Worm (Caenorhabditis elegans) whole organism, L2 larva: Measurements from ENCODE around the gene bath-5.

Experiments
- C34F6.9 ChIP-seq: fragments of 150-350 bp; optimal IDR thresholded peaks from 2 replicates; lab custom pipeline; 2014; ENCODE audit warnings: missing biosample characterization, missing genetic modification characterization
- blmp-1 ChIP-seq: sonication (generic microtip); optimal IDR thresholded peaks from 2 replicates; lab custom pipeline; 2017; ENCODE audit warnings: missing genetic modification characterization, mild to moderate bottlenecking, missing compliant biosample characterization, antibody characterized with exemption, moderate library complexity; ENCODE audit not compliant: insufficient read depth
- ceh-16 ChIP-seq: fragments of 150-350 bp; optimal IDR thresholded peaks from 2 replicates; lab custom pipeline; 2014; ENCODE audit warnings: missing biosample characterization, missing genetic modification characterization
- ceh-82 ChIP-seq: fragments of 150-350 bp; optimal IDR thresholded peaks from 2 replicates; lab custom pipeline; 2014; ENCODE audit warnings: missing biosample characterization, missing genetic modification characterization
- crh-2 ChIP-seq: sonication (generic microtip); optimal IDR thresholded peaks from 2 replicates; lab custom pipeline; 2017; ENCODE audit warnings: missing biosample characterization, missing genetic modification characterization
- dmd-4 ChIP-seq: sonication (generic microtip); optimal IDR thresholded peaks from 2 replicates; lab custom pipeline; 2017; ENCODE audit warnings: missing biosample characterization, missing genetic modification characterization
- egl-27 ChIP-seq: sonication (generic microtip); optimal IDR thresholded peaks from 3 replicates; lab custom pipeline; 2017; ENCODE audit warnings: missing biosample characterization, missing genetic modification reagents, missing genetic modification characterization
- gmeb-1 ChIP-seq: fragments of 150-350 bp; optimal IDR thresholded peaks from 2 replicates; lab custom pipeline; 2014; ENCODE audit warnings: missing biosample characterization, missing genetic modification characterization
- lin-11 ChIP-seq: fragments of 150-350 bp; sonication (generic microtip); optimal IDR thresholded peaks from 2 replicates; lab custom pipeline; 2014; ENCODE audit warnings: missing biosample characterization, missing genetic modification characterization, inconsistent platforms, mixed read lengths
- lin-13 ChIP-seq: fragments of 150-350 bp; optimal IDR thresholded peaks from 2 replicates; lab custom pipeline; 2014; ENCODE audit warnings: missing biosample characterization, missing genetic modification reagents, missing genetic modification characterization
- mab-5 ChIP-seq: fragments of 150-350 bp; optimal IDR thresholded peaks from 2 replicates; lab custom pipeline; 2014; ENCODE audit warnings: missing biosample characterization, missing genetic modification characterization
- mdl-1 ChIP-seq, 2 experiments: fragments of 150-350 bp in 1 of 2; sonication (generic microtip) in 1 of 2; optimal IDR thresholded peaks; 2 replicates each; lab custom pipeline; 2017; ENCODE audit warnings: missing biosample characterization in 2 of 2, missing genetic modification characterization in 2 of 2
- nhr-10 ChIP-seq: sonication (generic microtip); optimal IDR thresholded peaks from 2 replicates; lab custom pipeline; 2017; ENCODE audit warnings: missing biosample characterization, missing genetic modification characterization
- nhr-12 ChIP-seq: fragments of 150-350 bp; optimal IDR thresholded peaks from 2 replicates; lab custom pipeline; 2014; ENCODE audit warnings: missing biosample characterization, missing genetic modification characterization
- nhr-129 ChIP-seq: fragments of 150-350 bp; optimal IDR thresholded peaks from 2 replicates; lab custom pipeline; 2014; ENCODE audit warnings: missing biosample characterization, missing genetic modification characterization
- nhr-23 ChIP-seq: fragments of 150-350 bp; optimal IDR thresholded peaks from 2 replicates; lab custom pipeline; 2014; ENCODE audit warnings: missing biosample characterization, missing genetic modification reagents, missing genetic modification characterization
- nhr-237 ChIP-seq: fragments of 150-350 bp; optimal IDR thresholded peaks from 2 replicates; lab custom pipeline; 2014; ENCODE audit warnings: missing biosample characterization, missing genetic modification characterization
- nhr-6 ChIP-seq: fragments of 150-350 bp; optimal IDR thresholded peaks from 2 replicates; lab custom pipeline; 2014; ENCODE audit warnings: missing biosample characterization, missing genetic modification characterization
- nhr-77 ChIP-seq: fragments of 150-350 bp; optimal IDR thresholded peaks from 2 replicates; lab custom pipeline; 2014; ENCODE audit warnings: missing biosample characterization, missing genetic modification characterization
- skn-1 ChIP-seq: sonication (generic microtip); optimal IDR thresholded peaks from 2 replicates; lab custom pipeline; 2017; ENCODE audit warnings: missing biosample characterization, missing genetic modification characterization
- sma-9 ChIP-seq, 2 experiments: fragments of 150-350 bp in 1 of 2; sonication (generic microtip) in 1 of 2; optimal IDR thresholded peaks; 2 replicates each; lab custom pipeline; 2014 to 2016; ENCODE audit warnings: missing genetic modification characterization in 2 of 2, mild to moderate bottlenecking in 1 of 2, missing biosample characterization in 1 of 2, missing compliant biosample characterization in 1 of 2, missing genetic modification reagents in 1 of 2, moderate library complexity in 1 of 2
- snpc-4 ChIP-seq: fragments of 150-350 bp; optimal IDR thresholded peaks from 2 replicates; lab custom pipeline; 2014; ENCODE audit warnings: missing biosample characterization, missing genetic modification characterization
- unc-39 ChIP-seq: fragments of 150-350 bp; optimal IDR thresholded peaks from 2 replicates; lab custom pipeline; 2014; ENCODE audit warnings: missing biosample characterization, missing genetic modification characterization
- unc-55 ChIP-seq: fragments of 150-350 bp; sonication (generic microtip); optimal IDR thresholded peaks from 3 replicates; lab custom pipeline; 2014; ENCODE audit warnings: missing biosample characterization, missing genetic modification reagents, missing genetic modification characterization
- zag-1 ChIP-seq: fragments of 150-350 bp; optimal IDR thresholded peaks from 2 replicates; lab custom pipeline; 2014; ENCODE audit warnings: missing biosample characterization, missing genetic modification characterization
- ztf-4 ChIP-seq: fragments of 150-350 bp; optimal IDR thresholded peaks from 2 replicates; lab custom pipeline; 2014; ENCODE audit warnings: missing biosample characterization, missing genetic modification characterization

The bath-5 gene

ce11 chrII:1993738-1994137 lies 38.0 kb downstream of the bath-5 start, which contains the start of gene math-21:
Gene math-21 (plus strand): TSS chrII:1994038.
- TF ChIP-seq C34F6.9 (no peak), mab-5 (tag; lab: Kevin White, UChicago) (no peak), nhr-129 (no peak), unc-55 (no peak), nhr-23 (tag; lab: Kevin White, UChicago) (no peak), lin-11 (tag; lab: Kevin White, UChicago) (no peak), skn-1 (tag; lab: Kevin White, UChicago) (no peak), ceh-16 (no peak), crh-2 (tag; lab: Kevin White, UChicago) (no peak), nhr-77 (tag; lab: Kevin White, UChicago) (no peak), dmd-4 (tag; lab: Kevin White, UChicago) (no peak), gmeb-1 (tag; lab: Kevin White, UChicago) (no peak), unc-39 (tag; lab: Kevin White, UChicago) (no peak), nhr-10 (tag; lab: Kevin White, UChicago) (no peak), ceh-82 (tag; lab: Kevin White, UChicago) (no peak), egl-27 (no peak), lin-13 (GFP tag; lab: Kevin White, UChicago) (no peak), sma-9 (GFP tag; optimal IDR thresholded peaks at IDR 0.05; lab: Kevin White, UChicago) (no peak), sma-9 (tag; optimal IDR thresholded peaks at IDR 0.05; lab: Kevin White, UChicago) (no peak)

ce11 chrII:1989010-1989409 lies 42.7 kb downstream of the bath-5 start, which contains the start of gene math-44:
Gene math-44 (plus strand): TSS chrII:1989310.
- TF ChIP-seq lin-13 (GFP tag; lab: Kevin White, UChicago) (no peak), blmp-1 (no peak), nhr-6 (tag; lab: Kevin White, UChicago) (no peak), gmeb-1 (tag; lab: Kevin White, UChicago) (no peak), unc-39 (tag; lab: Kevin White, UChicago) (no peak), nhr-237 (tag; lab: Kevin White, UChicago) (no peak), ztf-4 (no peak), nhr-10 (tag; lab: Kevin White, UChicago) (no peak), mdl-1 (tag; optimal IDR thresholded peaks at IDR 0.05; lab: Kevin White, UChicago) (no peak), zag-1 (tag; lab: Kevin White, UChicago) (no peak), snpc-4 (tag; lab: Kevin White, UChicago) (no peak), dmd-4 (tag; lab: Kevin White, UChicago) (no peak)

- TF ChIP-seq snpc-4 (tag; lab: Kevin White, UChicago) (no peak), nhr-12 (tag; lab: Kevin White, UChicago) (no peak), lin-13 (GFP tag; lab: Kevin White, UChicago) (no peak), ceh-82 (tag; lab: Kevin White, UChicago) (no peak)
Observed at ce11 chrII:1986979-1987378, 44.8 kb downstream of the bath-5 start, which contains the start of gene Y16E11A.4. Gene Y16E11A.4 (plus strand): TSS chrII:1987279.
